Fruit fly (Drosophila melanogaster): ENCODE results near the gene Las.
A peak's percentile ranks its signal among the peaks of the same experiment; 100 is the strongest.

Gene Las

DNA sequence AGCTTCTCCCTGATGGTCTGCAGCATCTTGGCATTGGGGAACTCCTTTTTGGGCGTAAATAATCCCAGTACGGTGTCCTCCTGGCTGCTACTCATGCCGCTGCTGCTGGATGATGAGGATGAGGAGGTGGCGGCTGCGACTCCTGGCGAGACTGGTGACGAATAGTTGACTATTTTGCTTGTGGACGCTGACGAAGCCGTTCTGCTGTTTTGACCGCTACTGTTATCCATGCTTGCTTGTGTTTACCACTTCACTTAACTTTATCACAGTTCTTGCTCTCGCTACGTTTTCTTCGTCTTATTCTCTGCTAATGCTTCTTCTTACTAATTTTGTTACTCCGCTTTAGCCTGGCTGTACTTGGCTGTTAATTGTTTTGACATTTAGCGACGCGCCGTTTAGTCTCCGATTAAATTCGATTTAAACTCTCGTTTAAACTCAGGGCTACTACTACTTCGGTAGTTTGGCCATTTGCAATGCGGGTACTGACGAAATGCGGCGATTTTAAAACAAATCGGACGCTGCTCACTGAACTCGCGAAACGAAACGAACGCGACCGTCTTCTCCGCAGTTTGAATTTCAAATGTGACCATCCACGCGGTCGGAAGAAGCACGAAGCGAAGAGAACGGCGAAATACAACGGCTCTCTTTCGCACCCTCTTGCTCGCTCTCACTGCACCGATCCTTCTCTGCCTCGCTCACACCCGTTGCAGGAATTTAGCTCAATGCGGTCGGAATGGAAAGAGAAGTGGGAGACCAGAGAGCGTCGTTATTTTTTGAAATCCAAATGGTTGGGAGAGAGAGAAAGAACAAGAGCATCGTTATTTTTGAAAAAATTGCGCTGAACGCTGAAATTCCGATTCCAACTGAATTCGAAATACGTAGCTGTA is 30.9 kb downstream of the Las start, which contains the start of gene trbl (continued):
- TF ChIP-seq CG1602 (GFP tag; optimal IDR thresholded peaks at IDR 0.05) (no peak), Lim3 (GFP tag; IDR thresholded peaks at IDR 0.05) (no peak), Max (GFP tag; optimal IDR thresholded peaks at IDR 0.05) (peak; percentile 26), ERR (GFP tag; optimal IDR thresholded peaks at IDR 0.05) (no peak), pita (GFP tag; optimal IDR thresholded peaks at IDR 0.05) (no peak), ATbp (GFP tag; optimal IDR thresholded peaks at IDR 0.05) (no peak), CG7963 (GFP tag; IDR thresholded peaks at IDR 0.05; ENCODE audit: partially characterized antibody) (peak; percentile 80; the same call in 2 of the 3 replicates), CG4424 (GFP tag; optimal IDR thresholded peaks at IDR 0.05) (peak; percentile 18), Rx (GFP tag; IDR thresholded peaks at IDR 0.05) (no peak), rib (GFP tag; IDR thresholded peaks at IDR 0.05) (peak; percentile 59; the same call in 1 of the 2 replicates), CG3838 (GFP tag; optimal IDR thresholded peaks at IDR 0.05) (no peak), Fer3 (tag; optimal IDR thresholded peaks at IDR 0.05) (no peak), CG15269 (tag; optimal IDR thresholded peaks at IDR 0.05) (peak; percentile 27), NfI (GFP tag; optimal IDR thresholded peaks at IDR 0.05) (no peak), mld (GFP tag; IDR thresholded peaks at IDR 0.05; ENCODE audit: partially characterized antibody) (peak; percentile 90), CG4617 (GFP tag; optimal IDR thresholded peaks at IDR 0.05; ENCODE audit: borderline replicate concordance) (no peak), tll (GFP tag; optimal IDR thresholded peaks at IDR 0.05) (no peak), CG18476 (GFP tag; optimal IDR thresholded peaks at IDR 0.05) (no peak), ham (GFP tag; IDR thresholded peaks at IDR 0.05) (no peak), CG4404 (GFP tag; IDR thresholded peaks at IDR 0.05) (no peak), fd96Cb (tag; optimal IDR thresholded peaks at IDR 0.05) (no peak), CG12744 (GFP tag; optimal IDR thresholded peaks at IDR 0.05) (peak; percentile 11), Awh (GFP tag; IDR thresholded peaks at IDR 0.05) (no peak), CG9817 (tag; optimal IDR thresholded peaks at IDR 0.05) (no peak), Xbp1 (GFP tag; optimal IDR thresholded peaks at IDR 0.05) (no peak), Neu2 (GFP tag; optimal IDR thresholded peaks at IDR 0.05; ENCODE audit: borderline replicate concordance) (no peak), toy (GFP tag; IDR thresholded peaks at IDR 0.05) (no peak), CG18011 (GFP tag; optimal IDR thresholded peaks at IDR 0.05) (peak; percentile 20), her (GFP tag; optimal IDR thresholded peaks at IDR 0.05) (peak; percentile 70), CG17568 (GFP tag; optimal IDR thresholded peaks at IDR 0.05) (peak; percentile 18), CG16813 (GFP tag; IDR thresholded peaks at IDR 0.05; ENCODE audit: partially characterized antibody) (peak; percentile 59; the same call in 2 of the 3 replicates), kni (GFP tag; optimal IDR thresholded peaks at IDR 0.05) (peak; percentile 81), CG14014 (GFP tag; IDR thresholded peaks at IDR 0.05) (no peak), HLH3B (GFP tag; IDR thresholded peaks at IDR 0.05) (no peak), CG4328 (GFP tag; optimal IDR thresholded peaks at IDR 0.05) (no peak), Eip74EF (GFP tag; optimal IDR thresholded peaks at IDR 0.05) (peak in 1 of 2 experiments; percentile 67), kah (GFP tag; optimal IDR thresholded peaks at IDR 0.05) (peak; percentile 43), CG11560 (tag; IDR thresholded peaks at IDR 0.05) (no peak), sim (GFP tag; IDR thresholded peaks at IDR 0.05) (no peak), CG7556 (GFP tag; optimal IDR thresholded peaks at IDR 0.05) (peak; percentile 8), ftz-f1 (GFP tag; optimal IDR thresholded peaks at IDR 0.05) (peak; percentile 74), Oaz (GFP tag; IDR thresholded peaks at IDR 0.05) (no peak), Hr3 (GFP tag; optimal IDR thresholded peaks at IDR 0.05) (no peak), danr (GFP tag; IDR thresholded peaks at IDR 0.05) (no peak), CG4820 (GFP tag; optimal IDR thresholded peaks at IDR 0.05) (no peak), CG1603 (tag; optimal IDR thresholded peaks at IDR 0.05) (peak; percentile 27), CG13775 (GFP tag; optimal IDR thresholded peaks at IDR 0.05) (no peak), ato (GFP tag; IDR thresholded peaks at IDR 0.05; ENCODE audit: partially characterized antibody) (peak; percentile 70; the same call in 1 of the 2 replicates)

Data from whole organism, embryonic.